Fruit fly (Drosophila melanogaster): ENCODE results near the gene tll.
A peak's percentile ranks its signal among the peaks of the same experiment; 100 is the strongest.

Gene tll

dm6 chr3R:30814597-30815252 lies 37.4 kb upstream of the tll start (continued):
- TF ChIP-seq kni (GFP tag; optimal IDR thresholded peaks at IDR 0.05) (no peak), Sry-β (GFP tag; optimal IDR thresholded peaks at IDR 0.05) (no peak), Oli (tag; optimal IDR thresholded peaks at IDR 0.05) (peak; percentile 33), CG13424 (tag; optimal IDR thresholded peaks at IDR 0.05) (no peak), CG6765 (GFP tag; optimal IDR thresholded peaks at IDR 0.05) (no peak), Stat92E (GFP tag; optimal IDR thresholded peaks at IDR 0.05) (no peak), Atf6 (GFP tag; IDR thresholded peaks at IDR 0.05) (peak; percentile 58), Scr (GFP tag; IDR thresholded peaks at IDR 0.05; ENCODE audit: partially characterized antibody) (no peak), maf-S (GFP tag; optimal IDR thresholded peaks at IDR 0.05) (peak; percentile 19), CG4360 (GFP tag; IDR thresholded peaks at IDR 0.05) (no peak), Optix (GFP tag; IDR thresholded peaks at IDR 0.05) (peak; percentile 48; the same call in 1 of the 3 replicates), chn (GFP tag; optimal IDR thresholded peaks at IDR 0.05) (peak; percentile 24), gcm (GFP tag; optimal IDR thresholded peaks at IDR 0.05) (no peak), zfh1 (GFP tag; IDR thresholded peaks at IDR 0.05) (peak; percentile 21; the same call in 1 of the 3 replicates), lola (GFP tag; optimal IDR thresholded peaks at IDR 0.05) (no peak), unpg (GFP tag; optimal IDR thresholded peaks at IDR 0.05) (peak; percentile 27), CG7357 (GFP tag; IDR thresholded peaks at IDR 0.05) (peak; percentile 11; the same call in 1 of the 3 replicates), abd-A (tag; optimal IDR thresholded peaks at IDR 0.05) (no peak), CG15073 (GFP tag; optimal IDR thresholded peaks at IDR 0.05) (no peak), D19A (tag; optimal IDR thresholded peaks at IDR 0.05) (no peak), ato (GFP tag; IDR thresholded peaks at IDR 0.05; ENCODE audit: partially characterized antibody) (no peak)

- TF ChIP-seq dmrt99B (tag; optimal IDR thresholded peaks at IDR 0.05) (peak; percentile 7), CG15601 (tag; optimal IDR thresholded peaks at IDR 0.05) (peak; percentile 21), ro (GFP tag; IDR thresholded peaks at IDR 0.05) (no peak), eve (GFP tag; optimal IDR thresholded peaks at IDR 0.05) (peak in 1 of 2 experiments; percentile 16), sqz (GFP tag; optimal IDR thresholded peaks at IDR 0.05) (peak; percentile 16), sd (tag; optimal IDR thresholded peaks at IDR 0.05) (peak; percentile 68), gem (tag; optimal IDR thresholded peaks at IDR 0.05) (peak; percentile 15), bsh (GFP tag; optimal IDR thresholded peaks at IDR 0.05) (peak in 1 of 2 experiments; percentile 27), Mes4 (GFP tag; optimal IDR thresholded peaks at IDR 0.05) (no peak), CG17568 (GFP tag; optimal IDR thresholded peaks at IDR 0.05) (peak; percentile 2), CG6813 (GFP tag; optimal IDR thresholded peaks at IDR 0.05) (no peak), sr (GFP tag; IDR thresholded peaks at IDR 0.05) (0 out of 3 replicates have a peak, but pooled peaks have one; percentile 47), gsb-n (tag; optimal IDR thresholded peaks at IDR 0.05) (peak; percentile 46), D19A (tag; optimal IDR thresholded peaks at IDR 0.05) (peak; percentile 83), BtbVII (GFP tag; optimal IDR thresholded peaks at IDR 0.05) (no peak), ATbp (GFP tag; optimal IDR thresholded peaks at IDR 0.05) (peak; percentile 36), row (GFP tag; IDR thresholded peaks at IDR 0.05) (peak; percentile 33; the same call in 2 of the 3 replicates), Vsx1 (GFP tag; optimal IDR thresholded peaks at IDR 0.05) (peak; percentile 30), CG9932 (GFP tag; IDR thresholded peaks at IDR 0.05) (no peak), NfI (GFP tag; optimal IDR thresholded peaks at IDR 0.05) (peak; percentile 25), CG12769 (tag; optimal IDR thresholded peaks at IDR 0.05) (peak; percentile 62), sens (GFP tag) (peak; percentile 28), CG10462 (GFP tag; optimal IDR thresholded peaks at IDR 0.05) (no peak), sug (tag; optimal IDR thresholded peaks at IDR 0.05) (no peak), CG31441 (GFP tag; IDR thresholded peaks at IDR 0.05) (no peak), CG13894 (tag; optimal IDR thresholded peaks at IDR 0.05) (peak; percentile 12), Med (GFP tag) (peak; percentile 53), CG1233 (GFP tag; optimal IDR thresholded peaks at IDR 0.05) (peak; percentile 18)
Measured at dm6 chr3R:30816200-30816599, 35.9 kb upstream of the tll start.
